Worm (Caenorhabditis elegans): Measurements from ENCODE around the gene spe-39.
A peak's percentile ranks its signal among the peaks of the same experiment; 100 is the strongest.

DNA sequence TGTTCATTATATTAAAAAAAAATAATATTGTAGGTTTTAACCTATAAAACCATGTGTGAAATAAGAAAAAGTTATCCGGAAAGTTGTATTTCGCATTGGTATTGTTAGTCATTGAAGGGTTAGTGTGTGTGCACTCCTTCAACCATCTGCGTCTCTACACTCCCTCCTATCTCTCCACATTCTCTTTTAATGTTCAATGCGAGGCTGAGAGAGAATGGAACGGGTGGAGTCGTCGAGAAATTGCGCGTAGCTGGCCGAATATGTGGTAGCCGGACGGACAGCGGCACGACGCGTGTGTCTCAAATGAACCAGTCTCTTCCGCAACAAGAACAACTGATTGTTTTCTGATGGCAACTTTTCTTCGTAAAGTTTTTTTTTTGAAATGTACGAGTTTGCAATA lies 11.6 kb downstream of the spe-39 start:
- TF ChIP-seq arid-1 (GFP tag; conservative IDR thresholded peaks at IDR 0.05) (no peak), unc-39 (tag; optimal IDR thresholded peaks at IDR 0.05) (no peak), daf-8 (GFP tag; IDR thresholded peaks at IDR 0.05) (no peak), nhr-76 (tag; optimal IDR thresholded peaks at IDR 0.05) (no peak), T20F7.1 (GFP tag; optimal IDR thresholded peaks at IDR 0.05) (no peak), ceh-82 (tag; optimal IDR thresholded peaks at IDR 0.05) (no peak), dpl-1 (GFP tag; optimal IDR thresholded peaks at IDR 0.05) (peak; percentile 36), lin-1 (GFP tag; IDR thresholded peaks at IDR 0.05) (no peak), skn-1 (tag; optimal IDR thresholded peaks at IDR 0.05) (no peak), nhr-237 (tag; optimal IDR thresholded peaks at IDR 0.05) (no peak)

Measured in whole organism, L4 larva.